Worm (Caenorhabditis elegans) whole organism, midembryonic: ENCODE measurements around the gene C13A2.9.

Experiments
- T22C8.4 ChIP-seq: fragments of 200-800 bp; sonication (Bioruptor generic); IDR thresholded peaks from 2 replicates; pipeline ENCODE4 v1.3.6; 2022; ENCODE audit warnings: missing genetic modification characterization, missing compliant biosample characterization
- cog-1 ChIP-seq: sonication (generic microtip); optimal IDR thresholded peaks from 2 replicates; lab custom pipeline; 2016; ENCODE audit warnings: missing genetic modification characterization, missing compliant biosample characterization
- med-1 ChIP-seq: sonication (generic microtip); optimal IDR thresholded peaks from 2 replicates; lab custom pipeline; 2017; ENCODE audit warnings: missing genetic modification characterization, mild to moderate bottlenecking, missing compliant biosample characterization, antibody characterized with exemption, missing genetic modification reagents; ENCODE audit not compliant: insufficient read depth
- ref-1 ChIP-seq: fragments of 200-800 bp; sonication (Bioruptor generic); conservative IDR thresholded peaks from 2 replicates; pipeline ENCODE4 v1.3.6; 2022; ENCODE audit warnings: missing genetic modification reagents, missing genetic modification characterization, missing compliant biosample characterization

DNA sequence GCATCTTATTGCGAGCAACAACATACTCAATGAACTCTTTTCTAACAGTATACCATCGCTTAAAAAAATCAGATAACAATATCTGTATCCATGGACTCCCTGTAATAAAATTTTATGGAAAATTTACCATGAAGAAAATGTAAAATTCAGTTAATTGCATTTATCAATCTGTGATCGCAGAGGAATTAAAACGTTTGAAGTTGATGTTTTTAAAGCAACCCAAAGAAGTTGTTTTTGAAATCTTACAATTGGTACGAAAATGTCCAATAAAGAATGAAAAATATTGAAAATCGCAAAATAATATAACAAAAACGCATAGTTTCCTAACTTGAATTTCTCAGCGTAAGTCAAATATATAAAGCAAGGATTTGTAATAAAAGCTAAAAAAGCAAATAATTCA, 33.3 kb upstream of the C13A2.9 start, which contains the start of gene srj-32:
- no peak for TF ChIP-seq cog-1 (tag; lab: Kevin White, UChicago)
- TF ChIP-seq med-1: no peak
- no peak for TF ChIP-seq ref-1 (GFP tag; lab: Robert Waterston, UW)
- no peak for TF ChIP-seq T22C8.4 (GFP tag; lab: Robert Waterston, UW)
